Worm (Caenorhabditis elegans): ENCODE results near the gene trmt-10C.2.

- no peak for TF ChIP-seq nhr-11 (tag; optimal IDR thresholded peaks at IDR 0.05)
- TF ChIP-seq nhr-6 (tag; optimal IDR thresholded peaks at IDR 0.05): no peak
- TF ChIP-seq ces-1 (GFP tag; optimal IDR thresholded peaks at IDR 0.05): peak; percentile 34
- no peak for TF ChIP-seq jun-1 (tag; optimal IDR thresholded peaks at IDR 0.05)
- TF ChIP-seq lin-38 (GFP tag; IDR thresholded peaks at IDR 0.05): no peak
- no peak for TF ChIP-seq nhr-76 (tag; optimal IDR thresholded peaks at IDR 0.05)
- no peak for TF ChIP-seq Y105C5A.15 (GFP tag; IDR thresholded peaks at IDR 0.05)
- TF ChIP-seq nhr-237 (tag; optimal IDR thresholded peaks at IDR 0.05): no peak
- no peak for TF ChIP-seq pha-4 (GFP tag; IDR thresholded peaks at IDR 0.05)
- TF ChIP-seq pha-4 (tag; optimal IDR thresholded peaks at IDR 0.05): no peak
- TF ChIP-seq F37D6.2 (tag; optimal IDR thresholded peaks at IDR 0.05): peak; percentile 6
- no peak for TF ChIP-seq mdt-29 (GFP tag; IDR thresholded peaks at IDR 0.05)
- peak; percentile 12 for TF ChIP-seq zag-1 (tag; optimal IDR thresholded peaks at IDR 0.05)
Observed at ce11 chrIII:6352459-6352858, 6.4 kb downstream of the trmt-10C.2 start.

Data from whole organism, L4 larva.